Fruit fly (Drosophila melanogaster) whole organism, prepupa: ENCODE data around the gene mirr.

Experiments
- Blimp-1 ChIP-seq: fragments of 200-800 bp; sonication (Bioruptor generic); optimal IDR thresholded peaks from 3 replicates; lab custom pipeline; 2017; ENCODE audit warnings: missing biosample characterization, missing genetic modification characterization, mild to moderate bottlenecking, moderate library complexity, missing genetic modification reagents
- CG10631 ChIP-seq: fragments of 200-800 bp; sonication (Bioruptor generic); optimal IDR thresholded peaks from 2 replicates; lab custom pipeline; 2016; ENCODE audit warnings: missing biosample characterization, missing genetic modification characterization
- CG10669 ChIP-seq: fragments of 200-800 bp; sonication (Bioruptor generic); optimal IDR thresholded peaks from 3 replicates; lab custom pipeline; 2018; ENCODE audit warnings: missing biosample characterization, mild to moderate bottlenecking, missing genetic modification characterization, moderate library complexity
- CG11294 ChIP-seq: fragments of 200-800 bp; sonication (Bioruptor generic); IDR thresholded peaks from 2 replicates; pipeline ENCODE4 v1.3.6; 2022; ENCODE audit warnings: missing biosample characterization, missing genetic modification characterization
- CG11762 ChIP-seq: fragments of 200-800 bp; sonication (Bioruptor generic); optimal IDR thresholded peaks from 3 replicates; lab custom pipeline; 2016; ENCODE audit warnings: missing biosample characterization, missing genetic modification characterization; ENCODE audit not compliant: insufficient read depth
- CG11902 ChIP-seq: fragments of 200-800 bp; sonication (Bioruptor generic); optimal IDR thresholded peaks from 3 replicates; lab custom pipeline; 2016; ENCODE audit warnings: missing biosample characterization, missing genetic modification characterization
- CG15336 ChIP-seq: fragments of 200-800 bp; sonication (Bioruptor generic); IDR thresholded peaks from 2 replicates; pipeline ENCODE4 v1.3.6; 2022; ENCODE audit warnings: missing biosample characterization, missing genetic modification characterization
- CG1621 ChIP-seq: fragments of 200-800 bp; sonication (Bioruptor generic); optimal IDR thresholded peaks from 3 replicates; lab custom pipeline; 2018; ENCODE audit warnings: missing biosample characterization, mild to moderate bottlenecking, missing genetic modification characterization
- CG16779 ChIP-seq: fragments of 200-800 bp; sonication (Bioruptor generic); optimal IDR thresholded peaks from 3 replicates; lab custom pipeline; 2017; ENCODE audit warnings: missing biosample characterization, mild to moderate bottlenecking, missing genetic modification characterization
- CG3032 ChIP-seq: fragments of 200-800 bp; optimal IDR thresholded peaks from 2 replicates; lab custom pipeline; 2019; ENCODE audit warnings: missing biosample characterization, mild to moderate bottlenecking, missing genetic modification characterization, moderate library complexity
- CG31627 ChIP-seq: fragments of 200-800 bp; sonication (Bioruptor generic); optimal IDR thresholded peaks from 3 replicates; lab custom pipeline; 2016; ENCODE audit warnings: missing biosample characterization, missing genetic modification characterization
- CG32006 ChIP-seq: fragments of 200-800 bp; sonication (Bioruptor generic); optimal IDR thresholded peaks from 3 replicates; lab custom pipeline; 2017; ENCODE audit warnings: missing biosample characterization, mild to moderate bottlenecking, missing genetic modification characterization
- CG34406 ChIP-seq: fragments of 200-800 bp; sonication (Bioruptor generic); optimal IDR thresholded peaks from 3 replicates; lab custom pipeline; 2016; ENCODE audit warnings: missing biosample characterization, missing genetic modification characterization
- CG3919 ChIP-seq: fragments of 200-800 bp; sonication (Bioruptor generic); optimal IDR thresholded peaks from 3 replicates; lab custom pipeline; 2016; ENCODE audit warnings: missing biosample characterization, missing genetic modification characterization
- CG4318 ChIP-seq: fragments of 200-800 bp; sonication (Bioruptor generic); optimal IDR thresholded peaks from 3 replicates; lab custom pipeline; 2017; ENCODE audit warnings: missing biosample characterization, mild to moderate bottlenecking, missing genetic modification characterization
- CG6163 ChIP-seq: fragments of 200-800 bp; sonication (Bioruptor generic); IDR thresholded peaks from 3 replicates; pipeline ENCODE4 v1.3.6; 2022; ENCODE audit warnings: missing biosample characterization, missing genetic modification characterization
- CG6276 ChIP-seq: fragments of 200-800 bp; sonication (Bioruptor generic); optimal IDR thresholded peaks from 2 replicates; lab custom pipeline; 2017; ENCODE audit warnings: missing biosample characterization, mild to moderate bottlenecking, missing genetic modification characterization
- CG6792 ChIP-seq: fragments of 200-800 bp; sonication (Bioruptor generic); optimal IDR thresholded peaks from 3 replicates; lab custom pipeline; 2016; ENCODE audit warnings: missing biosample characterization, missing genetic modification characterization
- CG6808 ChIP-seq: fragments of 200-800 bp; sonication (Bioruptor generic); optimal IDR thresholded peaks from 3 replicates; lab custom pipeline; 2017; ENCODE audit warnings: missing biosample characterization, missing genetic modification characterization, mild to moderate bottlenecking, moderate library complexity, missing genetic modification reagents
- CG6854 ChIP-seq: fragments of 200-800 bp; sonication (Bioruptor generic); optimal IDR thresholded peaks from 2 replicates; lab custom pipeline; 2017; ENCODE audit warnings: missing biosample characterization, mild to moderate bottlenecking, missing genetic modification characterization
- CG7368 ChIP-seq: fragments of 200-800 bp; sonication (Bioruptor generic); optimal IDR thresholded peaks from 3 replicates; lab custom pipeline; 2016; ENCODE audit warnings: missing biosample characterization, missing genetic modification characterization
- CG8319 ChIP-seq: fragments of 200-800 bp; sonication (Bioruptor generic); optimal IDR thresholded peaks from 3 replicates; lab custom pipeline; 2016; ENCODE audit warnings: missing biosample characterization, missing genetic modification characterization
- Eip75B ChIP-seq: fragments of 200-800 bp; sonication (Bioruptor generic); optimal IDR thresholded peaks from 3 replicates; lab custom pipeline; 2016; ENCODE audit warnings: missing biosample characterization, missing genetic modification characterization
- Eip93F ChIP-seq: fragments of 200-800 bp; sonication (Bioruptor generic); optimal IDR thresholded peaks from 2 replicates; lab custom pipeline; 2016; ENCODE audit warnings: missing biosample characterization, mild to moderate bottlenecking, missing genetic modification characterization
- Ets96B ChIP-seq: fragments of 200-800 bp; optimal IDR thresholded peaks from 2 replicates; lab custom pipeline; 2019; ENCODE audit warnings: missing biosample characterization, mild to moderate bottlenecking, missing genetic modification characterization, moderate library complexity
- Gug ChIP-seq: fragments of 200-800 bp; sonication (Bioruptor generic); IDR thresholded peaks from 2 replicates; pipeline ENCODE4 v1.3.6; 2022; ENCODE audit warnings: missing biosample characterization, missing genetic modification characterization
- Hr4 ChIP-seq: fragments of 200-800 bp; sonication (Bioruptor generic); optimal IDR thresholded peaks from 3 replicates; lab custom pipeline; 2016; ENCODE audit warnings: missing biosample characterization, missing genetic modification characterization
- Lpt ChIP-seq: fragments of 200-800 bp; sonication (Bioruptor generic); optimal IDR thresholded peaks from 3 replicates; lab custom pipeline; 2016; ENCODE audit warnings: missing biosample characterization, missing genetic modification characterization
- Met ChIP-seq: fragments of 200-800 bp; sonication (Bioruptor generic); optimal IDR thresholded peaks from 3 replicates; lab custom pipeline; 2016; ENCODE audit warnings: missing biosample characterization, missing genetic modification characterization
- OdsH ChIP-seq: fragments of 200-800 bp; sonication (Bioruptor generic); optimal IDR thresholded peaks from 3 replicates; lab custom pipeline; 2016; ENCODE audit warnings: missing biosample characterization, missing genetic modification characterization
- Smox ChIP-seq: fragments of 200-800 bp; sonication (Bioruptor generic); optimal IDR thresholded peaks from 3 replicates; lab custom pipeline; 2016; ENCODE audit warnings: missing biosample characterization, missing genetic modification characterization
- Sox14 ChIP-seq: fragments of 200-800 bp; sonication (Bioruptor generic); optimal IDR thresholded peaks from 3 replicates; lab custom pipeline; 2016; ENCODE audit warnings: missing biosample characterization, missing genetic modification characterization
- Sox15 ChIP-seq: fragments of 200-800 bp; sonication (Bioruptor generic); optimal IDR thresholded peaks from 3 replicates; lab custom pipeline; 2016; ENCODE audit warnings: missing biosample characterization, missing genetic modification characterization
- achi ChIP-seq: fragments of 200-800 bp; sonication (Bioruptor generic); optimal IDR thresholded peaks from 3 replicates; lab custom pipeline; 2016; ENCODE audit warnings: missing biosample characterization, missing genetic modification characterization
- acj6 ChIP-seq: fragments of 200-800 bp; sonication (Bioruptor generic); optimal IDR thresholded peaks from 3 replicates; lab custom pipeline; 2016; ENCODE audit warnings: missing biosample characterization, missing genetic modification characterization
- cyc ChIP-seq: fragments of 200-800 bp; sonication (Bioruptor generic); optimal IDR thresholded peaks from 3 replicates; lab custom pipeline; 2016; ENCODE audit warnings: missing biosample characterization, missing genetic modification characterization
- eg ChIP-seq: fragments of 200-800 bp; sonication (Bioruptor generic); IDR thresholded peaks from 3 replicates; pipeline ENCODE4 v1.3.6; 2022; ENCODE audit warnings: missing biosample characterization, missing genetic modification characterization
- esn ChIP-seq: fragments of 200-800 bp; sonication (Bioruptor generic); optimal IDR thresholded peaks from 2 replicates; lab custom pipeline; 2016; ENCODE audit warnings: missing biosample characterization, mild to moderate bottlenecking, missing genetic modification characterization, moderate library complexity
- fd59A ChIP-seq: fragments of 200-800 bp; sonication (Bioruptor generic); optimal IDR thresholded peaks from 2 replicates; lab custom pipeline; 2017; ENCODE audit warnings: missing biosample characterization, mild to moderate bottlenecking, missing genetic modification characterization, missing genetic modification reagents
- fd85E ChIP-seq: fragments of 200-800 bp; sonication (Bioruptor generic); optimal IDR thresholded peaks from 3 replicates; lab custom pipeline; 2016; ENCODE audit warnings: missing biosample characterization, missing genetic modification characterization
- lz ChIP-seq: fragments of 200-800 bp; sonication (Bioruptor generic); optimal IDR thresholded peaks from 3 replicates; lab custom pipeline; 2016; ENCODE audit warnings: missing biosample characterization, missing genetic modification characterization
- net ChIP-seq: fragments of 200-800 bp; sonication (Bioruptor generic); optimal IDR thresholded peaks from 3 replicates; lab custom pipeline; 2016; ENCODE audit warnings: missing biosample characterization, missing genetic modification characterization
- pdm3 ChIP-seq: fragments of 200-800 bp; sonication (Bioruptor generic); optimal IDR thresholded peaks from 3 replicates; lab custom pipeline; 2016; ENCODE audit warnings: missing biosample characterization, missing genetic modification characterization
- salr ChIP-seq, 2 experiments: fragments of 200-800 bp; sonication (Bioruptor generic); optimal IDR thresholded peaks; 3 replicates each; lab custom pipeline; 2016 to 2018; ENCODE audit warnings: missing biosample characterization in 2 of 2, missing genetic modification characterization in 2 of 2, mild to moderate bottlenecking in 1 of 2
- spab ChIP-seq: fragments of 200-800 bp; sonication (Bioruptor generic); optimal IDR thresholded peaks from 2 replicates; lab custom pipeline; 2017; ENCODE audit warnings: missing biosample characterization, mild to moderate bottlenecking, missing genetic modification characterization, missing genetic modification reagents
- ss ChIP-seq, 2 experiments: fragments of 200-800 bp; sonication (Bioruptor generic); optimal IDR thresholded peaks; 2 replicates in 1 of 2; 3 replicates in 1 of 2; lab custom pipeline; 2017 to 2018; ENCODE audit warnings: mild to moderate bottlenecking in 2 of 2, missing biosample characterization in 2 of 2, missing genetic modification characterization in 2 of 2, moderate library complexity in 1 of 2
- vri ChIP-seq: fragments of 200-800 bp; sonication (Bioruptor generic); optimal IDR thresholded peaks from 3 replicates; lab custom pipeline; 2016; ENCODE audit warnings: missing biosample characterization, mild to moderate bottlenecking, missing genetic modification characterization

The mirr gene

DNA sequence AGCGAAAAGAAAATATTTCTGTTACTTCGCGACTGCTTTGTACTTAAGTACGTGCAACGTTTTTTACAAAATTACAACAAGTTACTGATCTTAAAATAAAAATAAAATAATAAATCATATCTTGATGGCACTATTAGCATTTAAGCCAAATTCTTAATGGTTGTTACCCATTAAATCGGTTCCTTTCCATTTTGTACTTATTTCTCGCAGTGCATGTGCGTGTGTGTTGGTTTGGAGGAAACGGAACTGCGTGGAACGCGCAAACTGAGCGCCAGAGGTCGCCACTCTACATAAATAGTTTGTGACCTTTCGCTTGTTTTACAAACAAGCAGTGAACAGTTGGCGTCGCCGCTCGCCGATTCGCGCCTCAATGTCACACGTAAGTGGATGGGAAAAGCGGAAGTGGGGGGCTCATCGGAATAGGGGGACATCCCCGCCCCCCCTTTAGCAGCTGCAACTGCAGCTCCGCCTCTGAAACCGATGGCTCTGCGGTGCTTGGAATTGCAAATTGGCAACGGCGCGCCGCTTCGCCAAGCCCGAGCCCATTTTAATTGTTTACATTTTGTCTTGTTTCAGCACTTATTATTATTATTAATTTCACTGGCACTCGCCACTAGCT lies 25.3 kb upstream of the mirr start (continued):
- TF ChIP-seq CG6792 (GFP tag; lab: Kevin White, UChicago) (no peak), eg (GFP tag; lab: Robert Waterston, UW) (no peak; the same call in 2 of the 3 replicates), CG1621 (tag; lab: Kevin White, UChicago) (no peak), CG3032 (tag; lab: Kevin White, UChicago) (peak; percentile 19), Smox (no peak), OdsH (GFP tag; lab: Kevin White, UChicago) (no peak), pdm3 (no peak), CG11762 (GFP tag; lab: Kevin White, UChicago) (no peak), Sox14 (GFP tag; lab: Kevin White, UChicago) (no peak), CG16779 (tag; lab: Kevin White, UChicago) (no peak), esn (GFP tag; lab: Kevin White, UChicago) (no peak), Eip93F (GFP tag; lab: Kevin White, UChicago) (no peak), acj6 (GFP tag; lab: Kevin White, UChicago) (no peak), CG7368 (no peak), achi (GFP tag; lab: Kevin White, UChicago) (no peak), spab (no peak), CG10669 (GFP tag; lab: Kevin White, UChicago) (peak; percentile 44), ss (GFP tag; optimal IDR thresholded peaks at IDR 0.05; lab: Kevin White, UChicago) (no peak), Lpt (GFP tag; lab: Kevin White, UChicago) (no peak), CG4318 (GFP tag; lab: Kevin White, UChicago) (no peak), fd59A (GFP tag; lab: Kevin White, UChicago) (no peak), Met (GFP tag; lab: Kevin White, UChicago) (peak; percentile 13), CG10631 (no peak), vri (GFP tag; lab: Kevin White, UChicago) (no peak)

DNA sequence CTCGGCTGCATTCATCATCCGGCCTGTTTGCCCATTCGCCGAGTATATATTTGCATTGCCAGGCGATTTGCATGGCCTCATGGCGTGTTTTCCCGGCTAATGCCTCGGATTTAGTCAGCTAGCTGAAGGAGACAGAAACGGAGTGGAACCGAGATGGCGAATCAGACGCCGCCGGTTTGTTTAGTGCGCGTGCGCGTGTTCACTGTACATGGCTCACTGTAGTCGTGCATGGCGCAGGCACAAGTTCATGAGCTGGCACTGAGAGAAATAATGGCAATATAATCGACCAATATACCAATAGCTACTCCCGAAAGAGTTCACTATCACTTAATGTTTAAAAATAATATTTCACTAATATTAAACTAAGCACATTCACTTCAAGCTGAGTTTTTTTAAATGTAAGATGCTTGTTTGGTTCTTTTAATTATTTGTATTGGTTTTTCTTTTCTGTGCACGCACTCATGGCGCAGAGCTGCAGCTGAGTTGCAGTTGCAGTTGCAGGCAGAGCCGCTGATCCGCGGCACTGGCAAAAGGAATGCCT lies 20.6 kb upstream of the mirr start:
- peak; percentile 30 for TF ChIP-seq CG10669 (GFP tag; lab: Kevin White, UChicago)
- peak; percentile 55 for TF ChIP-seq CG11294 (GFP tag; lab: Robert Waterston, UW)
- TF ChIP-seq spab, result peak; percentile 17
- peak; percentile 78 for TF ChIP-seq CG32006 (GFP tag; lab: Kevin White, UChicago)
- TF ChIP-seq CG31627 (GFP tag; lab: Kevin White, UChicago), result no peak
- TF ChIP-seq CG6792 (GFP tag; lab: Kevin White, UChicago), result no peak
- peak; percentile 48 for TF ChIP-seq Eip75B (GFP tag; lab: Kevin White, UChicago)
- TF ChIP-seq fd59A (GFP tag; lab: Kevin White, UChicago), result peak; percentile 30
- TF ChIP-seq fd85E (GFP tag; lab: Kevin White, UChicago), result no peak
- TF ChIP-seq Blimp-1 (GFP tag; lab: Kevin White, UChicago), result no peak
- peak in 1 of 2 experiments; percentile 45 for TF ChIP-seq salr (GFP tag; optimal IDR thresholded peaks at IDR 0.05; lab: Kevin White, UChicago)
- TF ChIP-seq cyc, result no peak
- peak; percentile 51; the same call in 1 of the 2 replicates for TF ChIP-seq Gug (GFP tag; lab: Robert Waterston, UW)
- TF ChIP-seq Sox14 (GFP tag; lab: Kevin White, UChicago), result peak; percentile 54
- peak; percentile 63 for TF ChIP-seq CG3919 (GFP tag; lab: Kevin White, UChicago)
- TF ChIP-seq Met (GFP tag; lab: Kevin White, UChicago), result peak; percentile 7
- peak; percentile 12 for TF ChIP-seq lz (GFP tag; lab: Kevin White, UChicago)
- TF ChIP-seq CG4318 (GFP tag; lab: Kevin White, UChicago), result peak; percentile 64
- peak; percentile 21 for TF ChIP-seq acj6 (GFP tag; lab: Kevin White, UChicago)
- no peak for TF ChIP-seq Sox15
- TF ChIP-seq CG34406 (GFP tag; lab: Kevin White, UChicago), result no peak
- peak; percentile 34 for TF ChIP-seq CG6808 (GFP tag; lab: Kevin White, UChicago)
- peak; percentile 65 for TF ChIP-seq Lpt (GFP tag; lab: Kevin White, UChicago)
- TF ChIP-seq net (GFP tag; lab: Kevin White, UChicago), result peak; percentile 33
- no peak for TF ChIP-seq CG6854 (GFP tag; lab: Kevin White, UChicago)
- peak; percentile 74 for TF ChIP-seq Hr4
- TF ChIP-seq CG11902, result no peak
- TF ChIP-seq achi (GFP tag; lab: Kevin White, UChicago), result peak; percentile 48
- TF ChIP-seq CG8319, result no peak
- TF ChIP-seq Ets96B, result peak; percentile 44
- TF ChIP-seq CG15336 (GFP tag; lab: Robert Waterston, UW), result peak; percentile 80
- peak; percentile 50 for TF ChIP-seq CG10631
- TF ChIP-seq eg (GFP tag; lab: Robert Waterston, UW), result peak; percentile 72
- TF ChIP-seq CG6163 (GFP tag; lab: Robert Waterston, UW), result peak; percentile 67
- TF ChIP-seq Smox, result no peak
- peak; percentile 66 for TF ChIP-seq CG6276 (GFP tag; lab: Kevin White, UChicago)
